Fruit fly (Drosophila melanogaster): ENCODE measurements around the gene Roc1a.

- TF ChIP-seq Hr96 (GFP tag; optimal IDR thresholded peaks at IDR 0.05) (no peak), tj (GFP tag; optimal IDR thresholded peaks at IDR 0.05) (no peak)
These were observed 23.7 kb upstream of the Roc1a start, which contains the start of gene CG13369 for dm6 chrX:623357-623756.

All from whole organism, adult.